Fruit fly (Drosophila melanogaster): ENCODE measurements around the gene cmpy.

The cmpy gene

DNA sequence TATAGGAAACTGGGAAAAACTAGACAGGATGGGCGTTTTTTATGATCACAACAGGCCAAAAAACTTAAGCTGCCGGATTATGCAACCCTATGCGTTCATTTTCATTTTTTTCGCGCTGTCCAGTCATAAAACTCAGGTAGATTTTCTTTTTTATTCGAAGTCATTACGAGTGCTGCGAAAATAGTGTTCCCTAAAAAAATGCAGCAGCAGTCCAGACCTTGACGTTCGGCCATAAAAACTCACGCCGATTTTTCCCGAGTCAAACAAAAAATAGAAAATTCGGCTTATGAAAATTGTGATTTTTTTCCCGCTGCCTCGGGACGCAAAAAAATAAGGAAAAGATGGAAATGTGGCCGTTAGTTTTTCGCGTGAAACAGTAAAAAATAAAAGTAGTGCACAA is 24.4 kb downstream of the cmpy start:
- TF ChIP-seq sens (GFP tag) (peak; percentile 65), abd-A (tag; optimal IDR thresholded peaks at IDR 0.05) (no peak), hb (GFP tag; IDR thresholded peaks at IDR 0.05; ENCODE audit: partially characterized antibody) (0 out of 3 replicates have a peak, but pooled peaks have one; percentile 24), tll (GFP tag; optimal IDR thresholded peaks at IDR 0.05) (peak in 1 of 2 experiments; percentile 57), ssp (GFP tag; IDR thresholded peaks at IDR 0.05) (no peak), cad (GFP tag; optimal IDR thresholded peaks at IDR 0.05) (peak; percentile 84), CG7271 (tag; optimal IDR thresholded peaks at IDR 0.05) (peak; percentile 53), eve (GFP tag; optimal IDR thresholded peaks at IDR 0.05) (peak in 1 of 2 experiments; percentile 31), zen (tag; optimal IDR thresholded peaks at IDR 0.05) (peak; percentile 55)

DNA sequence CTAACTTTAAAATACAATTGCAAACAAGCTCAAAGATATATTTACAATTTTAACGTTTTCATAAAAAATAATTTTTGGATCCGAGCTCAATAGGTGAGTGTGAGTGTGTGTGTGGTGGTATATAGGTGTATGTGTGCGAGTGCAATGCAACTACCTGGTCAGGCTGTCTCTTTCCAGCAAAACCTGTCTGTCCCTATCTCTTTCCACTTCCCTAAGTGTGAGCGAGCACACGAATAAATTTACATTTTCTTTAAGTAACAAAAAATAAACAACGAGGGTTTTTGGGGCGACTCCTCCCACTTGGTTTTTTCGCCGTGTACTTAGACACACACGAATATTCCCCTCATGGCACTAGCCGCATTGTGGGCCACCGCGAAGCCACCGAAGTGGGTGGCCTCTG is 26.5 kb downstream of the cmpy start:
- peak; percentile 61 for TF ChIP-seq cg (GFP tag; optimal IDR thresholded peaks at IDR 0.05)
- TF ChIP-seq vvl (GFP tag; IDR thresholded peaks at IDR 0.05): peak; percentile 92
- peak; percentile 32 for TF ChIP-seq Med (GFP tag)
- TF ChIP-seq CG1832 (GFP tag; optimal IDR thresholded peaks at IDR 0.05): peak; percentile 52
- TF ChIP-seq CG7928 (GFP tag; optimal IDR thresholded peaks at IDR 0.05): no peak
- peak; percentile 71; the same call in 1 of the 3 replicates for TF ChIP-seq z (GFP tag; IDR thresholded peaks at IDR 0.05)
- no peak for TF ChIP-seq jing (GFP tag; optimal IDR thresholded peaks at IDR 0.05)
- TF ChIP-seq chn (GFP tag; optimal IDR thresholded peaks at IDR 0.05): peak; percentile 16
- no peak for TF ChIP-seq CG9609 (GFP tag; optimal IDR thresholded peaks at IDR 0.05)
- no peak for TF ChIP-seq CG4707 (GFP tag; optimal IDR thresholded peaks at IDR 0.05)
- no peak for TF ChIP-seq CG10431 (GFP tag; optimal IDR thresholded peaks at IDR 0.05)
- TF ChIP-seq sens (GFP tag): peak; percentile 18
- peak; percentile 1 for TF ChIP-seq Deaf1 (tag; optimal IDR thresholded peaks at IDR 0.05)
- peak; percentile 9 for TF ChIP-seq Jarid2 (GFP tag; optimal IDR thresholded peaks at IDR 0.05)
- TF ChIP-seq CG10321 (GFP tag; IDR thresholded peaks at IDR 0.05): peak; percentile 47; the same call in 1 of the 2 replicates
- peak; percentile 79 for TF ChIP-seq kni (GFP tag; optimal IDR thresholded peaks at IDR 0.05)
- TF ChIP-seq p53 (GFP tag; optimal IDR thresholded peaks at IDR 0.05): no peak
- no peak for TF ChIP-seq pfk (GFP tag; optimal IDR thresholded peaks at IDR 0.05)
- peak; percentile 69 for TF ChIP-seq Nf-YB (GFP tag; optimal IDR thresholded peaks at IDR 0.05)
- peak; percentile 87 for TF ChIP-seq Nf-YC (tag; optimal IDR thresholded peaks at IDR 0.05)
- TF ChIP-seq sqz (GFP tag; optimal IDR thresholded peaks at IDR 0.05): peak; percentile 5

DNA sequence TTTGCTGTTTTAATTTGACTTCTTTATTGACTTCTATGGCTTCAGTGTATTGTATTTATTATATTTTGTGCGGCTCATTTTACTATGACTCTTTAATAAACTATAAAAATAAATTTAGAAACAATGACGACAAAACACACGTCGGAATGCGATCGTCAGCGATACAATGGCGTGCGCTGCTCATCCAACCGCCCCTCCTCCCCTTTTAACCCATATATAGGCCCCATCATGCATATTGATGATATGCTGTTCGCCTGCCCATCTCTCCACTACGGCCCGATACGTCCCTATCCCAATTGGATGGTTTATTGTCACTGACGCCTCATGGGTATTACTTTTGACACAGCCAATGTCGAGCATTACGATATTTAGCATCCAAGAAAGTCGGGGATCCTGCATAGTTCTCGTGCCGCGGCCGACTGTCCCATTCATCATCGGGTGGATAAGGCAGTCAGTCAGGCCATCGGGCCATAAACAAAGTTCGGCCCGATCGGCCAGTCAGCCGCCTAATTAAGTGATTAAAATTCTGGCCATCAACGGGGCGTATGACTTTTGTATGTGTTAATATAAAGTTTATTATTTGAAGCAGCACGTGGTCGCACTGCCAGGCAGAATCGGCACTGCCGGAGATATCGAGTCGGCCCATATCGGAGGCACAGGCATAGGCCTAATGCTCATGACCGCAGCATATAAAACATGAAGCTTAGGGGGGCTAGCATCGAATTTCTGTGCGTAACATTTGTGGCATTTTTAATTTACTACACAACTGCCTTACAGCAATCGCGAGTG is 27.9 kb downstream of the cmpy start:
- TF ChIP-seq Atf-2 (GFP tag; optimal IDR thresholded peaks at IDR 0.05) (no peak), Sox100B (GFP tag; optimal IDR thresholded peaks at IDR 0.05) (no peak), pho (GFP tag; optimal IDR thresholded peaks at IDR 0.05) (no peak), vvl (GFP tag; IDR thresholded peaks at IDR 0.05) (peak; percentile 85), trh (GFP tag; optimal IDR thresholded peaks at IDR 0.05) (no peak), CG14710 (tag; optimal IDR thresholded peaks at IDR 0.05) (no peak), CG10654 (GFP tag; optimal IDR thresholded peaks at IDR 0.05) (no peak), CG10147 (GFP tag; optimal IDR thresholded peaks at IDR 0.05) (no peak), CG4404 (GFP tag; IDR thresholded peaks at IDR 0.05) (no peak), CG5245 (GFP tag; optimal IDR thresholded peaks at IDR 0.05) (no peak), scrt (GFP tag; optimal IDR thresholded peaks at IDR 0.05) (no peak), YL-1 (GFP tag; optimal IDR thresholded peaks at IDR 0.05) (no peak), MBD-R2 (GFP tag; IDR thresholded peaks at IDR 0.05) (no peak), sc (optimal IDR thresholded peaks at IDR 0.05) (no peak), sc (GFP tag; optimal IDR thresholded peaks at IDR 0.05) (no peak), hb (GFP tag; IDR thresholded peaks at IDR 0.05; ENCODE audit: partially characterized antibody) (no peak), Oaz (GFP tag; IDR thresholded peaks at IDR 0.05) (no peak), CG4424 (GFP tag; optimal IDR thresholded peaks at IDR 0.05) (no peak), tll (GFP tag; optimal IDR thresholded peaks at IDR 0.05) (no peak), tx (GFP tag; optimal IDR thresholded peaks at IDR 0.05) (no peak), CG10462 (GFP tag; optimal IDR thresholded peaks at IDR 0.05) (no peak), CG7928 (GFP tag; optimal IDR thresholded peaks at IDR 0.05) (no peak), CG30431 (GFP tag; optimal IDR thresholded peaks at IDR 0.05) (no peak)

Data from whole organism, embryonic.